Worm (Caenorhabditis elegans): ENCODE data around the gene srh-245.

Gene srh-245

ce11 chrV:624922-625321, 30.8 kb downstream of the srh-245 start, which contains the start of gene srt-17:
Gene srt-17, minus strand, starts transcription at chrV:625022.
- TF ChIP-seq unc-62 (GFP tag; optimal IDR thresholded peaks at IDR 0.05), result no peak

- TF ChIP-seq unc-62 (GFP tag; optimal IDR thresholded peaks at IDR 0.05), result no peak
Observed at ce11 chrV:622902-623301, 32.8 kb downstream of the srh-245 start, which contains the start of gene F48G7.5. Gene F48G7.5, minus strand, starts transcription at chrV:622935.

ce11 chrV:620987-621386, 34.7 kb downstream of the srh-245 start:
- no peak for TF ChIP-seq unc-62 (GFP tag; optimal IDR thresholded peaks at IDR 0.05)

- TF ChIP-seq unc-62 (GFP tag; optimal IDR thresholded peaks at IDR 0.05), result peak; percentile 31
Observed at ce11 chrV:619054-619453, 36.7 kb downstream of the srh-245 start, which contains the start of gene F48G7.4. Gene F48G7.4, plus strand, starts transcription at chrV:619453.

ce11 chrV:617917-618316, 37.8 kb downstream of the srh-245 start:
- no peak for TF ChIP-seq unc-62 (GFP tag; optimal IDR thresholded peaks at IDR 0.05)

ce11 chrV:615275-615674, 40.4 kb downstream of the srh-245 start, which contains the start of gene F48G7.13:
Gene F48G7.13, plus strand, starts transcription at chrV:615575.
- no peak for TF ChIP-seq unc-62 (GFP tag; optimal IDR thresholded peaks at IDR 0.05)

ce11 chrV:610217-610616, 45.5 kb downstream of the srh-245 start, which contains the start of gene nhr-90:
Gene nhr-90, plus strand, starts transcription at chrV:610512.
- no peak for TF ChIP-seq unc-62 (GFP tag; optimal IDR thresholded peaks at IDR 0.05)

- no peak for TF ChIP-seq unc-62 (GFP tag; optimal IDR thresholded peaks at IDR 0.05)
Observed at ce11 chrV:609671-610070, 46.1 kb downstream of the srh-245 start, which contains the start of gene srlf-36. Gene srlf-36, minus strand, starts transcription at chrV:609771.

ce11 chrV:608844-609243, 46.9 kb downstream of the srh-245 start, which contains the start of gene srw-109:
Gene srw-109, minus strand, starts transcription at chrV:608944.
- no peak for TF ChIP-seq unc-62 (GFP tag; optimal IDR thresholded peaks at IDR 0.05)
